Worm (Caenorhabditis elegans): Measurements from ENCODE around the gene rps-12.

rps-12 gene

ce11 chrIII:5722550-5722949, 43.5 kb downstream of the rps-12 start, which contains the start of gene wrm-1:
wrm-1 (plus strand) TSS chrIII:5722850.
- TF ChIP-seq peb-1 (tag; optimal IDR thresholded peaks at IDR 0.05) (no peak), sma-9 (GFP tag; optimal IDR thresholded peaks at IDR 0.05) (no peak), sma-9 (tag; optimal IDR thresholded peaks at IDR 0.05) (no peak), nhr-237 (tag; optimal IDR thresholded peaks at IDR 0.05) (no peak), egl-27 (tag; optimal IDR thresholded peaks at IDR 0.05) (no peak), lsy-2 (tag; optimal IDR thresholded peaks at IDR 0.05) (no peak), sem-4 (tag; optimal IDR thresholded peaks at IDR 0.05) (no peak), C34F6.9 (tag; optimal IDR thresholded peaks at IDR 0.05) (no peak), ZK546.5 (tag; optimal IDR thresholded peaks at IDR 0.05) (no peak), nhr-21 (tag; optimal IDR thresholded peaks at IDR 0.05) (no peak), mbf-1 (tag; optimal IDR thresholded peaks at IDR 0.05) (no peak), ztf-11 (tag; optimal IDR thresholded peaks at IDR 0.05) (no peak), mdl-1 (tag; optimal IDR thresholded peaks at IDR 0.05) (no peak), aly-2 (tag; optimal IDR thresholded peaks at IDR 0.05) (no peak), F13H6.1 (tag; optimal IDR thresholded peaks at IDR 0.05) (no peak), unc-55 (GFP tag; optimal IDR thresholded peaks at IDR 0.05) (no peak), ceh-82 (tag; optimal IDR thresholded peaks at IDR 0.05) (no peak), mab-5 (tag; optimal IDR thresholded peaks at IDR 0.05) (no peak), dmd-4 (tag; optimal IDR thresholded peaks at IDR 0.05) (no peak), nhr-23 (tag; optimal IDR thresholded peaks at IDR 0.05) (no peak), gmeb-1 (tag; optimal IDR thresholded peaks at IDR 0.05) (no peak)

- no peak for TF ChIP-seq nhr-6 (tag; optimal IDR thresholded peaks at IDR 0.05)
- no peak for TF ChIP-seq mdl-1 (tag; optimal IDR thresholded peaks at IDR 0.05)
- TF ChIP-seq R02D3.7 (tag; optimal IDR thresholded peaks at IDR 0.05): no peak
- TF ChIP-seq nhr-11 (tag; optimal IDR thresholded peaks at IDR 0.05): no peak
- no peak for TF ChIP-seq fos-1 (tag; optimal IDR thresholded peaks at IDR 0.05)
- no peak for TF ChIP-seq aly-2 (tag; optimal IDR thresholded peaks at IDR 0.05)
- TF ChIP-seq nhr-129 (tag; optimal IDR thresholded peaks at IDR 0.05): no peak
Observed at ce11 chrIII:5727827-5728226, 48.7 kb downstream of the rps-12 start, which contains the start of gene egg-1. egg-1 (plus strand) TSS chrIII:5728180.

DNA sequence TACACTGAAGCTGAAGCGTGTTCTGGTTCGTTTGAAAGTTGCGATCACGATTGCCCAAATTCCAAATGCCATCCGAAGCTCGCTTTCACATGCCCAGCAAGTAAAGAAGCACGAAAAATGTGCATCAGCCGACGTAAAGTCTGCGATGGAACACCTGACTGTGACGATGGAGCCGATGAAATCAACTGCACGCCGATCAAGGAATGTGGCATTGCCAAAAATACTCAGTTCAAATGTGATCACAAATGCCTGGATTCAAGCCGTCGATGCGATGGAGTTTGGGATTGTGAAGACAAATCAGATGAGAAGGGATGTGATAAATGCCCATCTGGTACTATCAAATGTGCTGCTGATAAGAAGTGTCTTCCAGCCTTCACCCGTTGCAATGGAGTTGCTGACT, 50.3 kb downstream of the rps-12 start:
- TF ChIP-seq nhr-237 (tag; optimal IDR thresholded peaks at IDR 0.05): no peak
